Fruit fly (Drosophila melanogaster) whole organism, embryonic: ENCODE data around the gene CG15199.

ENCODE experiments used
- B-H1 ChIP-seq: fragments of 200-800 bp; sonication (Bioruptor generic); IDR thresholded peaks from 3 replicates; pipeline ENCODE4 v1.3.6; 2022; ENCODE audit warnings: missing biosample characterization, missing genetic modification characterization
- CG11247 ChIP-seq: fragments of 200-800 bp; sonication (Bioruptor generic); IDR thresholded peaks from 2 replicates; pipeline ENCODE4 v1.3.6; 2022; ENCODE audit warnings: missing biosample characterization, missing genetic modification characterization
- CG12299 ChIP-seq: fragments of 200-800 bp; sonication (Bioruptor generic); optimal IDR thresholded peaks from 2 replicates; lab custom pipeline; 2018; ENCODE audit warnings: missing biosample characterization, mild to moderate bottlenecking, missing genetic modification characterization
- CG13287 ChIP-seq: fragments of 200-800 bp; sonication (Bioruptor generic); IDR thresholded peaks from 2 replicates; pipeline ENCODE4 v1.3.6; 2022; ENCODE audit warnings: missing biosample characterization, missing genetic modification characterization; ENCODE audit not compliant: partially characterized antibody
- CG14014 ChIP-seq: fragments of 200-800 bp; sonication (Bioruptor generic); IDR thresholded peaks from 2 replicates; pipeline ENCODE4 v1.3.6; 2022; ENCODE audit warnings: missing biosample characterization, missing genetic modification characterization
- CG15479 ChIP-seq: fragments of 200-800 bp; sonication (Bioruptor generic); optimal IDR thresholded peaks from 3 replicates; lab custom pipeline; 2019; ENCODE audit warnings: missing biosample characterization, mild to moderate bottlenecking, missing genetic modification characterization, moderate library complexity
- CG2199 ChIP-seq: fragments of 200-800 bp; sonication (Bioruptor generic); IDR thresholded peaks from 3 replicates; pipeline ENCODE4 v1.3.6; 2022; ENCODE audit warnings: missing biosample characterization, missing genetic modification characterization
- CG2889 ChIP-seq: fragments of 200-800 bp; sonication (Bioruptor generic); IDR thresholded peaks from 3 replicates; pipeline ENCODE4 v1.3.6; 2022; ENCODE audit warnings: missing biosample characterization, missing genetic modification characterization
- CG30431 ChIP-seq: fragments of 200-800 bp; sonication (Bioruptor generic); optimal IDR thresholded peaks from 2 replicates; lab custom pipeline; 2017; ENCODE audit warnings: missing biosample characterization, missing genetic modification characterization
- CG31224 ChIP-seq: fragments of 200-800 bp; sonication (Bioruptor generic); IDR thresholded peaks from 2 replicates; pipeline ENCODE4 v1.3.6; 2022; ENCODE audit warnings: missing biosample characterization, missing genetic modification characterization
- CG31441 ChIP-seq: fragments of 200-800 bp; sonication (Bioruptor generic); IDR thresholded peaks from 2 replicates; pipeline ENCODE4 v1.3.6; 2022; ENCODE audit warnings: missing biosample characterization, missing genetic modification characterization
- CG3163 ChIP-seq: fragments of 200-800 bp; sonication (Bioruptor generic); optimal IDR thresholded peaks from 3 replicates; lab custom pipeline; 2016; ENCODE audit warnings: missing biosample characterization, missing genetic modification characterization
- CG32532 ChIP-seq: fragments of 200-800 bp; sonication (Bioruptor generic); IDR thresholded peaks from 2 replicates; pipeline ENCODE4 v1.3.6; 2022; ENCODE audit warnings: missing biosample characterization, missing genetic modification characterization
- CG3407 ChIP-seq: fragments of 200-800 bp; sonication (Bioruptor generic); optimal IDR thresholded peaks from 2 replicates; lab custom pipeline; 2018; ENCODE audit warnings: missing biosample characterization, mild to moderate bottlenecking, missing genetic modification characterization
- CG3995 ChIP-seq: fragments of 200-800 bp; sonication (Bioruptor generic); optimal IDR thresholded peaks from 3 replicates; lab custom pipeline; 2016; ENCODE audit warnings: missing biosample characterization, missing genetic modification characterization
- CG4360 ChIP-seq: fragments of 200-800 bp; sonication (Bioruptor generic); IDR thresholded peaks from 2 replicates; pipeline ENCODE4 v1.3.6; 2022; ENCODE audit warnings: missing biosample characterization, missing genetic modification characterization
- CG4424 ChIP-seq: fragments of 200-800 bp; sonication (Bioruptor generic); optimal IDR thresholded peaks from 3 replicates; lab custom pipeline; 2016; ENCODE audit warnings: missing biosample characterization, missing genetic modification characterization
- CG5180 ChIP-seq: fragments of 200-800 bp; sonication (Bioruptor generic); optimal IDR thresholded peaks from 3 replicates; lab custom pipeline; 2017; ENCODE audit warnings: missing biosample characterization, missing genetic modification characterization, mild to moderate bottlenecking, moderate library complexity, missing genetic modification reagents
- CG7372 ChIP-seq: fragments of 200-800 bp; sonication (Bioruptor generic); IDR thresholded peaks from 2 replicates; pipeline ENCODE4 v1.3.6; 2022; ENCODE audit warnings: missing biosample characterization, missing genetic modification characterization
- CG8765 ChIP-seq: fragments of 200-800 bp; sonication (Bioruptor generic); IDR thresholded peaks from 2 replicates; pipeline ENCODE4 v1.3.6; 2022; ENCODE audit warnings: missing biosample characterization, missing genetic modification characterization
- CG9797 ChIP-seq: fragments of 200-800 bp; sonication (Bioruptor generic); optimal IDR thresholded peaks from 3 replicates; lab custom pipeline; 2018; ENCODE audit warnings: missing biosample characterization, mild to moderate bottlenecking, missing genetic modification characterization
- Dad ChIP-seq: fragments of 200-800 bp; sonication (Bioruptor generic); optimal IDR thresholded peaks from 3 replicates; lab custom pipeline; 2016; ENCODE audit warnings: missing biosample characterization, missing genetic modification characterization
- Dek ChIP-seq: fragments of 200-800 bp; sonication (Bioruptor generic); optimal IDR thresholded peaks from 3 replicates; lab custom pipeline; 2019; ENCODE audit warnings: missing biosample characterization, mild to moderate bottlenecking, missing genetic modification characterization, moderate library complexity
- Dll ChIP-seq: fragments of 200-800 bp; sonication (Bioruptor generic); IDR thresholded peaks from 4 replicates; pipeline ENCODE4 v1.3.6; 2022; ENCODE audit warnings: missing biosample characterization, missing genetic modification characterization; ENCODE audit not compliant: partially characterized antibody
- MBD-R2 ChIP-seq: fragments of 200-800 bp; sonication (Bioruptor generic); IDR thresholded peaks from 2 replicates; pipeline ENCODE4 v1.3.6; 2022; ENCODE audit warnings: missing biosample characterization, missing genetic modification characterization
- MESR4 ChIP-seq: fragments of 200-800 bp; sonication (Bioruptor generic); optimal IDR thresholded peaks from 2 replicates; lab custom pipeline; 2018; ENCODE audit warnings: missing biosample characterization, mild to moderate bottlenecking, missing genetic modification characterization, moderate library complexity
- Nf-YA ChIP-seq: fragments of 200-800 bp; sonication (Bioruptor generic); IDR thresholded peaks from 2 replicates; pipeline ENCODE4 v1.3.6; 2022; ENCODE audit warnings: missing biosample characterization, missing genetic modification characterization
- cas ChIP-seq: fragments of 200-800 bp; sonication (Bioruptor generic); IDR thresholded peaks from 2 replicates; pipeline ENCODE4 v1.3.6; 2022; ENCODE audit warnings: missing biosample characterization, missing genetic modification characterization
- cg ChIP-seq: fragments of 200-800 bp; sonication (Bioruptor generic); optimal IDR thresholded peaks from 3 replicates; lab custom pipeline; 2019; ENCODE audit warnings: missing biosample characterization, mild to moderate bottlenecking, missing genetic modification characterization, moderate library complexity
- crp ChIP-seq, 2 experiments: fragments of 200-800 bp; sonication (Bioruptor generic); optimal IDR thresholded peaks; 2 replicates in 1 of 2; 3 replicates in 1 of 2; lab custom pipeline; 2017; ENCODE audit warnings: missing biosample characterization in 2 of 2, missing genetic modification characterization in 2 of 2, mild to moderate bottlenecking in 1 of 2, moderate library complexity in 1 of 2
- da ChIP-seq: fragments of 200-800 bp; sonication (Bioruptor generic); optimal IDR thresholded peaks from 2 replicates; lab custom pipeline; 2016; ENCODE audit warnings: missing biosample characterization, missing genetic modification characterization
- dysf ChIP-seq: fragments of 200-800 bp; sonication (Bioruptor generic); IDR thresholded peaks from 3 replicates; pipeline ENCODE4 v1.3.6; 2022; ENCODE audit warnings: missing biosample characterization, missing genetic modification characterization
- gfzf ChIP-seq: fragments of 200-800 bp; sonication (Bioruptor generic); optimal IDR thresholded peaks from 2 replicates; lab custom pipeline; 2016; ENCODE audit warnings: missing biosample characterization, mild to moderate bottlenecking, missing genetic modification characterization, moderate library complexity
- gro ChIP-seq: fragments of 200-800 bp; sonication (Bioruptor generic); optimal IDR thresholded peaks from 2 replicates; lab custom pipeline; 2016; ENCODE audit warnings: missing biosample characterization, missing genetic modification characterization
- hb ChIP-seq: fragments of 200-800 bp; sonication (Bioruptor generic); IDR thresholded peaks from 3 replicates; pipeline ENCODE4 v1.3.6; 2022; ENCODE audit warnings: missing biosample characterization, missing genetic modification characterization; ENCODE audit not compliant: partially characterized antibody
- hkb ChIP-seq, 2 experiments: fragments of 200-800 bp in 1 of 2; fragments of >200 bp in 1 of 2; sonication (Bioruptor generic) in 1 of 2; IDR thresholded peaks in 1 of 2; optimal IDR thresholded peaks in 1 of 2; 2 replicates each; pipeline versions ENCODE4 v1.3.6 to Lab custom; 2017 to 2022; ENCODE audit warnings: missing biosample characterization in 1 of 2, missing genetic modification characterization in 1 of 2
- inv ChIP-seq: fragments of 200-800 bp; sonication (Bioruptor generic); IDR thresholded peaks from 2 replicates; pipeline ENCODE4 v1.3.6; 2022; ENCODE audit warnings: missing biosample characterization, missing genetic modification characterization; ENCODE audit not compliant: partially characterized antibody
- mam ChIP-seq: fragments of 200-800 bp; sonication (Bioruptor generic); optimal IDR thresholded peaks from 3 replicates; lab custom pipeline; 2016; ENCODE audit warnings: missing biosample characterization, missing genetic modification characterization
- nmo ChIP-seq: fragments of 200-800 bp; sonication (Bioruptor generic); optimal IDR thresholded peaks from 2 replicates; lab custom pipeline; 2018; ENCODE audit warnings: missing biosample characterization, mild to moderate bottlenecking, missing genetic modification characterization, moderate library complexity
- pfk ChIP-seq: fragments of 200-800 bp; sonication (Bioruptor generic); optimal IDR thresholded peaks from 2 replicates; lab custom pipeline; 2018; ENCODE audit warnings: missing biosample characterization, mild to moderate bottlenecking, missing genetic modification characterization, moderate library complexity
- pros ChIP-seq: fragments of 200-800 bp; sonication (Bioruptor generic); optimal IDR thresholded peaks from 3 replicates; lab custom pipeline; 2019; ENCODE audit warnings: missing biosample characterization, mild to moderate bottlenecking, missing genetic modification characterization, moderate library complexity
- row ChIP-seq: fragments of 200-800 bp; sonication (Bioruptor generic); IDR thresholded peaks from 3 replicates; pipeline ENCODE4 v1.3.6; 2022; ENCODE audit warnings: missing biosample characterization, missing genetic modification characterization
- sens ChIP-seq: fragments of 200-800 bp; sonication (Bioruptor generic); peaks from one replicate; lab custom pipeline; 2016; ENCODE audit warnings: missing biosample characterization, missing genetic modification characterization
- shn ChIP-seq: fragments of 200-800 bp; sonication (Bioruptor generic); optimal IDR thresholded peaks from 3 replicates; lab custom pipeline; 2016; ENCODE audit warnings: missing biosample characterization, missing genetic modification characterization
- tio ChIP-seq: fragments of 200-800 bp; sonication (Bioruptor generic); optimal IDR thresholded peaks from 2 replicates; lab custom pipeline; 2017; ENCODE audit warnings: missing biosample characterization, missing genetic modification characterization, inconsistent platforms
- toy ChIP-seq: fragments of 200-800 bp; sonication (Bioruptor generic); IDR thresholded peaks from 2 replicates; pipeline ENCODE4 v1.3.6; 2022; ENCODE audit warnings: missing biosample characterization, missing genetic modification characterization
- tup ChIP-seq: fragments of 200-800 bp; sonication (Bioruptor generic); optimal IDR thresholded peaks from 2 replicates; lab custom pipeline; 2016; ENCODE audit warnings: missing biosample characterization, mild to moderate bottlenecking, missing genetic modification characterization, moderate library complexity
- tx ChIP-seq: fragments of 200-800 bp; sonication (Bioruptor generic); optimal IDR thresholded peaks from 2 replicates; lab custom pipeline; 2016; ENCODE audit warnings: missing biosample characterization, missing genetic modification characterization
- usp ChIP-seq: fragments of >200 bp; optimal IDR thresholded peaks from 2 replicates; lab custom pipeline; 2017; ENCODE audit warnings: missing biosample characterization, missing genetic modification characterization

The CG15199 gene

DNA sequence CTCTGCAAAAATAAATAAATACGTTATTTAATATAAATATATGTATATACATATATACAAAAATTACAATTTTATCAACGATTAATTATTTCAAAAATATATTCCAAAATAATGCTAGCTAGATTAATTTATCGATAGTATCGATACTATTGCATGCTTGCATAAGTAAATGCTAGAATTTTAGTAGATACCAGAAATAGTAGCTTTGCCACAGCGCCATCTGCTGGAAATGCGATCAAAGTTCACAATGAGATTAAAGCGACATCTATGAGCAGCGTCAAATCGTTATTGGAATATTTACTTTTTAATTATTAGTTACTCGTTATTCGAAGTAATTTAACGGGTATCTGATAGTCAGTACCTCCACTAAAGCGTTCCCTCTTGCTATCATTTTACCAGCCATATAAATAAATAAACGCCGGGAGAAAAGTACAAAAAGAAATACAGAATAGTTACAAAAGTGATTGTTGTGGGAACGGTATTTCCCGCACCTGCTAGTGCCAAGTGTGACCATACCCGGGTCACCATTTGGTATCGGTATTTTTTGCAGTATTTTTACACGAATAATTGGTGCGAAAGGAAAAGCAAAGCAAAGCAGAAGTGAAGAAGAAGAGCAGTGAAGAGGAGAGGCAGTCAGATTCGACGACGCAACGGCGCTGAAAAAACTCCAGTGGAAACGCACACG is 12.3 kb upstream of the CG15199 start, which contains the start of the genes rtv and Dlic (continued):
- TF ChIP-seq CG2889 (GFP tag; lab: Robert Waterston, UW) (no peak), Dek (tag; lab: Kevin White, UChicago) (no peak), Dad (no peak), CG2199 (no peak), CG14014 (GFP tag; lab: Robert Waterston, UW) (no peak), CG32532 (GFP tag; lab: Robert Waterston, UW) (peak; percentile 48; the same call in 1 of the 2 replicates), CG8765 (GFP tag; lab: Robert Waterston, UW) (no peak), nmo (GFP tag; lab: Kevin White, UChicago) (peak; percentile 60), inv (GFP tag; lab: Robert Waterston, UW) (peak; percentile 63)

DNA sequence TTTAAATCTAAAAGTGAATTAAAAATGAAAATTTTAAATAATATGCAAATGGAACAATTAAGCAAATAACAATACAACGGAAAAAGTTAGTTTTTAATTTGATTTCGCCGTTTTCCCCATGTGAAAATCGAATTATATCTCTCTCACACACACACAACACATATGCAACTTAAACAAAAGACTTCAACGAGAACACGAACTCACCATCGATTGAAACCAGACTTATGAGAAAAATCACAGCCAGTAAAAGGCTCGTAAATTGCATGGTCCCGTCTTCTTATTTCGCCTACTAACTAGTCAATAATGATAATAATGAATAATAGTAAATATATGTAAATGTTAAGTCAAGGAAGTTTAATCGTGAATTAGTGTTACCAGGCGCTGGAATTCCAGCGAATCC is 11.8 kb upstream of the CG15199 start:
- TF ChIP-seq pros (GFP tag; lab: Kevin White, UChicago) = no peak
- TF ChIP-seq CG4424 (GFP tag; lab: Kevin White, UChicago) = no peak
- peak; percentile 22 for TF ChIP-seq MESR4 (GFP tag; lab: Kevin White, UChicago)
- no peak for TF ChIP-seq CG7372 (GFP tag; lab: Robert Waterston, UW)
- TF ChIP-seq tx = no peak
- TF ChIP-seq sens (GFP tag; lab: Kevin White, UChicago) = peak; percentile 15
- no peak for TF ChIP-seq CG31224 (GFP tag; lab: Robert Waterston, UW)
- no peak for TF ChIP-seq da (GFP tag; lab: Kevin White, UChicago)
- TF ChIP-seq CG9797 = no peak
- TF ChIP-seq usp (GFP tag; lab: Kevin White, UChicago) = no peak
- no peak for TF ChIP-seq CG13287 (GFP tag; lab: Robert Waterston, UW)
- no peak for TF ChIP-seq gfzf (GFP tag; lab: Kevin White, UChicago)
- no peak for TF ChIP-seq shn (GFP tag; lab: Kevin White, UChicago)
- TF ChIP-seq mam (GFP tag; lab: Kevin White, UChicago) = no peak
- no peak for TF ChIP-seq tup (GFP tag; lab: Kevin White, UChicago)
- no peak for TF ChIP-seq gro (GFP tag; lab: Kevin White, UChicago)
- TF ChIP-seq tio (GFP tag; lab: Kevin White, UChicago) = no peak
- peak; percentile 51 for TF ChIP-seq cg (GFP tag; lab: Kevin White, UChicago)
- TF ChIP-seq hb (GFP tag; lab: Robert Waterston, UW) = no peak
- no peak for TF ChIP-seq CG3163
- no peak for TF ChIP-seq Dll (GFP tag; lab: Robert Waterston, UW)
- TF ChIP-seq pfk (GFP tag; lab: Kevin White, UChicago) = no peak
- TF ChIP-seq row (GFP tag; lab: Robert Waterston, UW) = no peak
- no peak for TF ChIP-seq CG4360 (GFP tag; lab: Robert Waterston, UW)
- TF ChIP-seq CG11247 = peak; percentile 94
- TF ChIP-seq toy (GFP tag; lab: Robert Waterston, UW) = no peak
- TF ChIP-seq B-H1 = no peak

DNA sequence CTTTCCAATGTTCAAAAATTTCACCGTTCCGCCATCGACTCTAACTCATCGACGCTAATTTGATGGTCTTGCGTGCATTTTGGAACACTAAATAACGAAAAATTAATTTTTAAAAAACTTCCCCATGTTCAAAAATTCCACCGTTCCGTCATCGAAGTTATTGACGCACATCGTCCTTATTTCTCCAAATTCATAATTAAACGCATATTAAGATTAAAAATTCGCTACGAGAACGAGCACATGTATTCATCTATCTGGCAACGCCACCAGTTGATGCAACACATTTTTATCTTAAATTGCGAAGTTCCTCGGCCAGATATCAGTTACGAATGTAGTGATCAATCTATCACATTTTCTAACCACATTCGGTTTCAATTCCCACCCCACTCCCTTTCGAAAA is 7.6 kb upstream of the CG15199 start, which contains the start of gene Lint-1:
Lint-1 (plus strand) TSS at position 123 of the 400 bp plus-strand sequence.
- TF ChIP-seq Nf-YA (GFP tag; lab: Robert Waterston, UW) (no peak), CG30431 (GFP tag; lab: Kevin White, UChicago) (no peak), cas (GFP tag; lab: Robert Waterston, UW) (no peak), gfzf (GFP tag; lab: Kevin White, UChicago) (peak; percentile 9), crp (GFP tag; optimal IDR thresholded peaks at IDR 0.05; lab: Kevin White, UChicago) (no peak), dysf (GFP tag; lab: Robert Waterston, UW) (no peak), CG3995 (peak; percentile 26), CG12299 (no peak), hkb (optimal IDR thresholded peaks at IDR 0.05; lab: Kevin White, UChicago) (no peak), hkb (GFP tag; IDR thresholded peaks at IDR 0.05; lab: Robert Waterston, UW) (peak; percentile 14; the same call in 1 of the 2 replicates), CG3407 (GFP tag; lab: Kevin White, UChicago) (no peak), CG5180 (GFP tag; lab: Kevin White, UChicago) (no peak), CG15479 (peak; percentile 39), CG31441 (GFP tag; lab: Robert Waterston, UW) (no peak), MBD-R2 (peak; percentile 33; the same call in 1 of the 2 replicates)
